Worm (Caenorhabditis elegans) whole organism, late embryonic: ENCODE results near the gene cho-1.

Experiments
- C38D4.7 ChIP-seq: fragments of 200-800 bp; sonication (Bioruptor generic); optimal IDR thresholded peaks from 2 replicates; lab custom pipeline; 2018; ENCODE audit warnings: mild to moderate bottlenecking, missing genetic modification characterization, moderate library complexity, missing compliant biosample characterization
- K02D7.2 ChIP-seq: sonication (generic microtip); optimal IDR thresholded peaks from 2 replicates; lab custom pipeline; 2017; ENCODE audit warnings: mild to moderate bottlenecking, missing genetic modification characterization, missing compliant biosample characterization
- T23F11.4 ChIP-seq: fragments of 200-800 bp; sonication (Bioruptor generic); optimal IDR thresholded peaks from 2 replicates; lab custom pipeline; 2018; ENCODE audit warnings: mild to moderate bottlenecking, missing genetic modification characterization, missing compliant biosample characterization
- Y22D7AL.16 ChIP-seq: sonication (generic microtip); optimal IDR thresholded peaks from 2 replicates; lab custom pipeline; 2016; ENCODE audit warnings: missing genetic modification characterization, missing compliant biosample characterization
- ceh-30 ChIP-seq: fragments of 150-350 bp; optimal IDR thresholded peaks from 2 replicates; lab custom pipeline; 2014; ENCODE audit warnings: missing biosample characterization, missing genetic modification characterization
- gmeb-2 ChIP-seq: sonication (generic microtip); optimal IDR thresholded peaks from 2 replicates; lab custom pipeline; 2016; ENCODE audit warnings: missing genetic modification characterization, inconsistent platforms, missing compliant biosample characterization
- hlh-6 ChIP-seq: sonication (generic microtip); optimal IDR thresholded peaks from 2 replicates; lab custom pipeline; 2016; ENCODE audit warnings: missing genotype, missing genetic modification characterization, missing compliant biosample characterization
- madf-2 ChIP-seq: sonication (generic microtip); optimal IDR thresholded peaks from 2 replicates; lab custom pipeline; 2017; ENCODE audit warnings: missing genetic modification characterization, missing compliant biosample characterization
- mec-3 ChIP-seq: sonication (generic microtip); optimal IDR thresholded peaks from 2 replicates; lab custom pipeline; 2016; ENCODE audit warnings: borderline replicate concordance, missing genetic modification characterization, missing compliant biosample characterization
- nfya-1 ChIP-seq: sonication (generic microtip); optimal IDR thresholded peaks from 2 replicates; lab custom pipeline; 2017; ENCODE audit warnings: missing genetic modification characterization, mild to moderate bottlenecking, missing compliant biosample characterization, antibody characterized with exemption, moderate library complexity
- ref-2 ChIP-seq: sonication (generic microtip); optimal IDR thresholded peaks from 2 replicates; lab custom pipeline; 2016; ENCODE audit warnings: missing genetic modification characterization, missing compliant biosample characterization

DNA sequence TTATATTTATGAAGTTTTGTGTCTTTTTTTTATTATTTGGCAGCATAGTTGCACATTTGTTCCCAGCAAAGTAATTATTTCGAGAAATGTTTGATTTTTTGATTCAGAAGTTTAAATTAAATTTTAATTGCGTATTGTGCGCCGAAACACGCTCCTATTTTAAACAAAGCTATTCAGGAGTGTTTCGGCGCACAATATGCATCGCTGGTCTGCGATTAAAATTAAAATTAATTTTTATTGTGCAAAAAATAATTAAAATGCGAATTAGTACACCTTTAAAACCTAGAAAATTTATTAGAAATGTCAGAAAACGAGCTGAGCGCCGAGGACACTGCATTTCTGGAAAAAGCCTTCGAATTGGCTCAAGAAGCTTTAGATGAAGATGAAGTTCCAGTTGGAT, 29.0 kb upstream of the cho-1 start, which contains the start of gene JC8.4:
- TF ChIP-seq T23F11.4 (GFP tag; lab: Kevin White, UChicago) (no peak), C38D4.7 (no peak), mec-3 (tag; lab: Kevin White, UChicago) (no peak), madf-2 (tag; lab: Kevin White, UChicago) (no peak), K02D7.2 (tag; lab: Kevin White, UChicago) (no peak), nfya-1 (tag; lab: Kevin White, UChicago) (no peak), Y22D7AL.16 (tag; lab: Kevin White, UChicago) (no peak), ceh-30 (tag; lab: Kevin White, UChicago) (no peak), ref-2 (tag; lab: Kevin White, UChicago) (no peak), hlh-6 (tag; lab: Kevin White, UChicago) (no peak), gmeb-2 (no peak)
